Worm (Caenorhabditis elegans) whole organism, mixed stage, embryonic: ENCODE measurements around the gene odd-1.

Source experiments
- blmp-1 ChIP-seq: fragments of 150-350 bp; optimal IDR thresholded peaks from 2 replicates; lab custom pipeline; 2014; ENCODE audit warnings: missing biosample characterization, missing genetic modification characterization
- elt-3 ChIP-seq: fragments of 150-350 bp; optimal IDR thresholded peaks from 2 replicates; lab custom pipeline; 2014; ENCODE audit warnings: missing biosample characterization, missing genetic modification characterization
- lin-13 ChIP-seq: fragments of 150-350 bp; optimal IDR thresholded peaks from 2 replicates; lab custom pipeline; 2014; ENCODE audit warnings: missing biosample characterization, missing genetic modification characterization
- unc-62 ChIP-seq: fragments of 150-350 bp; optimal IDR thresholded peaks from 2 replicates; lab custom pipeline; 2014; ENCODE audit warnings: missing biosample characterization, missing genetic modification reagents, missing genetic modification characterization

- no peak for TF ChIP-seq unc-62 (GFP tag; lab: Kevin White, UChicago)
- TF ChIP-seq lin-13: no peak
- TF ChIP-seq elt-3 (tag; lab: Kevin White, UChicago): no peak
- no peak for TF ChIP-seq blmp-1 (tag; lab: Kevin White, UChicago)
These were observed 25.4 kb downstream of the odd-1 start, which contains the start of the genes pot-1 and ggtb-1 for ce11 chrIII:7133559-7133958.
